Fruit fly (Drosophila melanogaster) whole organism, embryonic: ENCODE measurements around the gene CG13258.

Source experiments
- Adf1 ChIP-seq: fragments of 200-800 bp; sonication (Bioruptor generic); IDR thresholded peaks from 2 replicates; pipeline ENCODE4 v1.3.6; 2022; ENCODE audit warnings: missing biosample characterization, missing genetic modification characterization
- BEAF-32 ChIP-seq: fragments of 200-800 bp; sonication (Bioruptor generic); optimal IDR thresholded peaks from 3 replicates; lab custom pipeline; 2017; ENCODE audit warnings: missing biosample characterization, missing genetic modification characterization, mild to moderate bottlenecking, moderate library complexity, missing genetic modification reagents
- CG10565 ChIP-seq: fragments of 200-800 bp; sonication (Bioruptor generic); optimal IDR thresholded peaks from 3 replicates; lab custom pipeline; 2016; ENCODE audit warnings: missing biosample characterization, mild to moderate bottlenecking, missing genetic modification characterization
- CG11695 ChIP-seq: fragments of 200-800 bp; sonication (Bioruptor generic); IDR thresholded peaks from 3 replicates; pipeline ENCODE4 v1.3.6; 2022; ENCODE audit warnings: missing biosample characterization, missing genetic modification characterization
- CG11723 ChIP-seq: fragments of 200-800 bp; sonication (Bioruptor generic); optimal IDR thresholded peaks from 2 replicates; lab custom pipeline; 2017; ENCODE audit warnings: missing biosample characterization, mild to moderate bottlenecking, missing genetic modification characterization
- CG13287 ChIP-seq: fragments of 200-800 bp; sonication (Bioruptor generic); IDR thresholded peaks from 2 replicates; pipeline ENCODE4 v1.3.6; 2022; ENCODE audit warnings: missing biosample characterization, missing genetic modification characterization; ENCODE audit not compliant: partially characterized antibody
- CG14965 ChIP-seq: fragments of 200-800 bp; sonication (Bioruptor generic); optimal IDR thresholded peaks from 2 replicates; lab custom pipeline; 2016; ENCODE audit warnings: missing biosample characterization, missing genetic modification characterization, borderline replicate concordance
- CG16815 ChIP-seq: fragments of 200-800 bp; sonication (Bioruptor generic); optimal IDR thresholded peaks from 3 replicates; lab custom pipeline; 2017; ENCODE audit warnings: missing biosample characterization, mild to moderate bottlenecking, missing genetic modification characterization
- CG17361 ChIP-seq: fragments of 200-800 bp; sonication (Bioruptor generic); IDR thresholded peaks from 3 replicates; pipeline ENCODE4 v1.3.6; 2022; ENCODE audit warnings: missing biosample characterization, missing genetic modification characterization
- CG18011 ChIP-seq: fragments of 200-800 bp; sonication (Bioruptor generic); optimal IDR thresholded peaks from 2 replicates; lab custom pipeline; 2017; ENCODE audit warnings: missing biosample characterization, missing genetic modification characterization, mild to moderate bottlenecking, moderate library complexity, missing genotype
- CG18619 ChIP-seq: fragments of 200-800 bp; sonication (Bioruptor generic); optimal IDR thresholded peaks from 3 replicates; lab custom pipeline; 2017; ENCODE audit warnings: missing biosample characterization, mild to moderate bottlenecking, missing genetic modification characterization
- CG2889 ChIP-seq: fragments of 200-800 bp; sonication (Bioruptor generic); IDR thresholded peaks from 3 replicates; pipeline ENCODE4 v1.3.6; 2022; ENCODE audit warnings: missing biosample characterization, missing genetic modification characterization
- CG30020 ChIP-seq: fragments of 200-800 bp; optimal IDR thresholded peaks from 2 replicates; lab custom pipeline; 2019; ENCODE audit warnings: missing biosample characterization, mild to moderate bottlenecking, missing genetic modification characterization, moderate library complexity
- CG3065 ChIP-seq: fragments of 200-800 bp; sonication (Bioruptor generic); optimal IDR thresholded peaks from 2 replicates; lab custom pipeline; 2016; ENCODE audit warnings: missing biosample characterization, missing genetic modification characterization
- CG32532 ChIP-seq: fragments of 200-800 bp; sonication (Bioruptor generic); IDR thresholded peaks from 2 replicates; pipeline ENCODE4 v1.3.6; 2022; ENCODE audit warnings: missing biosample characterization, missing genetic modification characterization
- CG4707 ChIP-seq: fragments of 200-800 bp; sonication (Bioruptor generic); optimal IDR thresholded peaks from 2 replicates; lab custom pipeline; 2018; ENCODE audit warnings: missing biosample characterization, mild to moderate bottlenecking, missing genetic modification characterization, moderate library complexity
- CG4820 ChIP-seq: fragments of 200-800 bp; sonication (Bioruptor generic); optimal IDR thresholded peaks from 3 replicates; lab custom pipeline; 2016; ENCODE audit warnings: missing biosample characterization, missing genetic modification characterization
- CG7963 ChIP-seq: fragments of 200-800 bp; sonication (Bioruptor generic); IDR thresholded peaks from 3 replicates; pipeline ENCODE4 v1.3.6; 2022; ENCODE audit warnings: missing biosample characterization, missing genetic modification characterization; ENCODE audit not compliant: partially characterized antibody
- CG8290 ChIP-seq, 3 experiments: fragments of 200-800 bp; sonication (Bioruptor generic); optimal IDR thresholded peaks; 2 replicates each; lab custom pipeline; 2016 to 2019; ENCODE audit warnings: missing biosample characterization in 3 of 3, missing genetic modification characterization in 3 of 3, mild to moderate bottlenecking in 2 of 3, moderate library complexity in 1 of 3
- CG8388 ChIP-seq: fragments of 200-800 bp; sonication (Bioruptor generic); optimal IDR thresholded peaks from 2 replicates; lab custom pipeline; 2019; ENCODE audit warnings: missing biosample characterization, mild to moderate bottlenecking, missing genetic modification characterization, moderate library complexity
- CG9797 ChIP-seq: fragments of 200-800 bp; sonication (Bioruptor generic); optimal IDR thresholded peaks from 3 replicates; lab custom pipeline; 2018; ENCODE audit warnings: missing biosample characterization, mild to moderate bottlenecking, missing genetic modification characterization
- Dip3 ChIP-seq: fragments of 200-800 bp; sonication (Bioruptor generic); optimal IDR thresholded peaks from 3 replicates; lab custom pipeline; 2016; ENCODE audit warnings: missing biosample characterization, missing genetic modification characterization
- Doc3 ChIP-seq: fragments of 200-800 bp; sonication (Bioruptor generic); IDR thresholded peaks from 3 replicates; pipeline ENCODE4 v1.3.6; 2022; ENCODE audit warnings: missing biosample characterization, missing genetic modification characterization; ENCODE audit not compliant: partially characterized antibody
- Elba2 ChIP-seq: fragments of 200-800 bp; sonication (Bioruptor generic); optimal IDR thresholded peaks from 3 replicates; lab custom pipeline; 2016; ENCODE audit warnings: missing biosample characterization, missing genetic modification characterization
- HLHmδ ChIP-seq: fragments of 200-800 bp; sonication (Bioruptor generic); optimal IDR thresholded peaks from 2 replicates; lab custom pipeline; 2018; ENCODE audit warnings: missing biosample characterization, mild to moderate bottlenecking, missing genetic modification characterization, moderate library complexity
- Meics ChIP-seq: fragments of 200-800 bp; sonication (Bioruptor generic); optimal IDR thresholded peaks from 2 replicates; lab custom pipeline; 2017; ENCODE audit warnings: missing biosample characterization, mild to moderate bottlenecking, missing genetic modification characterization
- Neu2 ChIP-seq: fragments of 200-800 bp; sonication (Bioruptor generic); optimal IDR thresholded peaks from 3 replicates; lab custom pipeline; 2016; ENCODE audit warnings: missing biosample characterization, missing genetic modification characterization, borderline replicate concordance
- Poxn ChIP-seq: fragments of 200-800 bp; sonication (Bioruptor generic); IDR thresholded peaks from 2 replicates; pipeline ENCODE4 v1.3.6; 2022; ENCODE audit warnings: missing biosample characterization, missing genetic modification characterization
- Scr ChIP-seq: fragments of 200-800 bp; sonication (Bioruptor generic); IDR thresholded peaks from 2 replicates; pipeline ENCODE4 v1.3.6; 2022; ENCODE audit warnings: missing biosample characterization, missing genetic modification characterization; ENCODE audit not compliant: partially characterized antibody
- Spps ChIP-seq: fragments of 200-800 bp; sonication (Bioruptor generic); optimal IDR thresholded peaks from 2 replicates; lab custom pipeline; 2018; ENCODE audit warnings: missing biosample characterization, mild to moderate bottlenecking, missing genetic modification characterization
- Xbp1 ChIP-seq: fragments of 200-800 bp; sonication (Bioruptor generic); optimal IDR thresholded peaks from 3 replicates; lab custom pipeline; 2016; ENCODE audit warnings: missing biosample characterization, mild to moderate bottlenecking, missing genetic modification characterization
- amos ChIP-seq: fragments of 200-800 bp; sonication (Bioruptor generic); IDR thresholded peaks from 2 replicates; pipeline ENCODE4 v1.3.6; 2022; ENCODE audit warnings: missing biosample characterization, missing genetic modification characterization; ENCODE audit not compliant: partially characterized antibody
- ap ChIP-seq: fragments of 200-800 bp; sonication (Bioruptor generic); IDR thresholded peaks from 2 replicates; pipeline ENCODE4 v1.3.6; 2022; ENCODE audit warnings: missing biosample characterization, missing genetic modification characterization
- ems ChIP-seq: fragments of 200-800 bp; sonication (Bioruptor generic); optimal IDR thresholded peaks from 3 replicates; lab custom pipeline; 2016; ENCODE audit warnings: missing biosample characterization, missing genetic modification characterization
- esg ChIP-seq: fragments of 200-800 bp; sonication (Bioruptor generic); conservative IDR thresholded peaks from 2 replicates; pipeline ENCODE4 v1.3.6; 2022; ENCODE audit warnings: missing biosample characterization, missing genetic modification characterization
- hbn ChIP-seq: fragments of 200-800 bp; sonication (Bioruptor generic); IDR thresholded peaks from 2 replicates; pipeline ENCODE4 v1.3.6; 2022; ENCODE audit warnings: missing biosample characterization, missing genetic modification characterization; ENCODE audit not compliant: partially characterized antibody
- hth ChIP-seq: fragments of >200 bp; optimal IDR thresholded peaks from 2 replicates; lab custom pipeline; 2017; ENCODE audit warnings: inconsistent platforms
- nau ChIP-seq: fragments of 200-800 bp; sonication (Bioruptor generic); optimal IDR thresholded peaks from 3 replicates; lab custom pipeline; 2017; ENCODE audit warnings: missing biosample characterization, mild to moderate bottlenecking, missing genetic modification characterization, missing genetic modification reagents
- otp ChIP-seq: fragments of 200-800 bp; sonication (Bioruptor generic); IDR thresholded peaks from 3 replicates; pipeline ENCODE4, ENCODE4 v1.3.6; 2022; ENCODE audit warnings: missing biosample characterization, missing genetic modification characterization
- pnt ChIP-seq: fragments of 200-800 bp; sonication (Bioruptor generic); optimal IDR thresholded peaks from 3 replicates; lab custom pipeline; 2016; ENCODE audit warnings: missing biosample characterization, missing genetic modification characterization
- pzg ChIP-seq: fragments of 200-800 bp; sonication (Bioruptor generic); optimal IDR thresholded peaks from 3 replicates; lab custom pipeline; 2018; ENCODE audit warnings: missing biosample characterization, mild to moderate bottlenecking, missing genetic modification characterization, moderate library complexity
- sc ChIP-seq, 3 experiments: fragments of >200 bp in 2 of 3; fragments of 200-800 bp in 1 of 3; sonication (Bioruptor generic) in 1 of 3; optimal IDR thresholded peaks; 2 replicates in 2 of 3; 3 replicates in 1 of 3; lab custom pipeline; 2017; ENCODE audit warnings: mild to moderate bottlenecking in 1 of 3, missing biosample characterization in 1 of 3, missing genetic modification characterization in 1 of 3, missing genetic modification reagents in 1 of 3
- ttk ChIP-seq: fragments of 200-800 bp; sonication (Bioruptor generic); IDR thresholded peaks from 2 replicates; pipeline ENCODE4 v2.1.2; 2022; ENCODE audit warnings: missing biosample characterization, missing genetic modification characterization
- unpg ChIP-seq: fragments of 200-800 bp; sonication (Bioruptor generic); optimal IDR thresholded peaks from 3 replicates; lab custom pipeline; 2018; ENCODE audit warnings: missing biosample characterization, mild to moderate bottlenecking, missing genetic modification characterization, moderate library complexity
- vnd ChIP-seq: fragments of 200-800 bp; sonication (Bioruptor generic); IDR thresholded peaks from 3 replicates; pipeline ENCODE4 v1.3.6; 2022; ENCODE audit warnings: missing biosample characterization, missing genetic modification characterization; ENCODE audit not compliant: partially characterized antibody
- wor ChIP-seq: fragments of 200-800 bp; sonication (Bioruptor generic); IDR thresholded peaks from 2 replicates; pipeline ENCODE4 v1.3.6; 2022; ENCODE audit warnings: missing biosample characterization, missing genetic modification characterization
- zfh1 ChIP-seq: fragments of 200-800 bp; sonication (Bioruptor generic); IDR thresholded peaks from 3 replicates; pipeline ENCODE4 v1.3.6; 2022; ENCODE audit warnings: missing biosample characterization, missing genetic modification characterization

CG13258 gene

DNA sequence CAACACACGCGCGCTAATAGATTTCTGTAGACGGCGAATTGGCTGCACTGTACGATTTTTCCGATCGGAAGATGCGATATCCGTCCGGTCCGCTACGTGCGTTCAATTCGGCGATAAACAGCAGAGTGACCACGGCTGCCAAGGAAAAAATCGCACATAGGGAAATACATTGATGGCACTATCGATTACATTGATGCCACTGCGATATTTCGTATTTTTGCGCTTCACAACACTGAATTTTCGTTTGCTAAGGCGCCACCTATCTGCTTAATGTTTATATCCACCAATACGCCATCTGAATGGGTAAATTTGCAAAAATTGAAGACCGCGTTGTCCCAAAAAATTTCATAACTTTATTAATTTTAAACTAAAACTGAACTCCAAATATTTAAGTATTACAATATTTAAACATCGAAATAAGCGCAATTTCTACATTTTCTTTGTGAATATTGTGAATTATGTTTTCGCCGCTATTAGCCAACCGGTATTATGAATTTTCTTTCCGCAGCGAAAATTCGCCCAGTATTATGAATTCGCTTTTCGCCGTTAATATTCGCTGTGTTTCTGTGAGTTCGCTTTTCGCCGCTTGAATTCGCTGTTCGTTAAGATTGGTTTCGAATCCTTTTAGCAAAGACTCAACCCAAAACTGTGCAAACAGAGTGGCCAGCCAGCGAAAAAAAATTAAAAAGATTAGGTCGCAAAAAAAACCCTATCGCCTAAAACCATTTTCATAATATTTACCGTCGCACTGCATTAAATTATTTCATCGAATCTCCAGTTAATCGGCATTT is 5.0 kb downstream of the CG13258 start, which contains the start of the genes crp and pkaap (continued):
- peak; percentile 23 for TF ChIP-seq CG10565 (GFP tag; lab: Kevin White, UChicago)
- no peak for TF ChIP-seq hbn (GFP tag; lab: Robert Waterston, UW)
- TF ChIP-seq ems = peak; percentile 68
- no peak for TF ChIP-seq otp (GFP tag; lab: Robert Waterston, UW)
- TF ChIP-seq Adf1 (GFP tag; lab: Robert Waterston, UW) = no peak
- TF ChIP-seq CG14965 (GFP tag; lab: Kevin White, UChicago) = peak; percentile 22
- TF ChIP-seq CG11723 (GFP tag; lab: Kevin White, UChicago) = peak; percentile 23
- no peak for TF ChIP-seq CG30020 (tag; lab: Kevin White, UChicago)
- TF ChIP-seq Meics = peak; percentile 67
- TF ChIP-seq HLHmδ (GFP tag; lab: Kevin White, UChicago) = peak; percentile 94
- peak; percentile 74 for TF ChIP-seq unpg (GFP tag; lab: Kevin White, UChicago)
- TF ChIP-seq CG4820 (GFP tag; lab: Kevin White, UChicago) = peak; percentile 76
- peak; percentile 12 for TF ChIP-seq Spps
- TF ChIP-seq CG7963 (GFP tag; lab: Robert Waterston, UW) = no peak
- TF ChIP-seq CG17361 = no peak
- TF ChIP-seq ttk (GFP tag; lab: Robert Waterston, UW) = no peak
- peak; percentile 52 for TF ChIP-seq CG18619 (GFP tag; lab: Kevin White, UChicago)
- TF ChIP-seq wor (GFP tag; lab: Robert Waterston, UW) = no peak
- peak; percentile 72 for TF ChIP-seq CG3065
- peak; percentile 54 for TF ChIP-seq CG8388 (GFP tag; lab: Kevin White, UChicago)
- peak; percentile 23 for TF ChIP-seq CG4707
- TF ChIP-seq amos = no peak
- peak; percentile 77 for TF ChIP-seq Dip3 (GFP tag; lab: Kevin White, UChicago)
- TF ChIP-seq BEAF-32 (GFP tag; lab: Kevin White, UChicago) = peak; percentile 97
- TF ChIP-seq CG32532 = no peak
- no peak for TF ChIP-seq sc (optimal IDR thresholded peaks at IDR 0.05; lab: Kevin White, UChicago)
- TF ChIP-seq sc (GFP tag; optimal IDR thresholded peaks at IDR 0.05; lab: Kevin White, UChicago) = peak; percentile 45
- TF ChIP-seq Scr (GFP tag; lab: Robert Waterston, UW) = no peak
- no peak for TF ChIP-seq ap
- no peak for TF ChIP-seq Doc3 (GFP tag; lab: Robert Waterston, UW)
- TF ChIP-seq CG9797 (GFP tag; lab: Kevin White, UChicago) = peak; percentile 85
- peak; percentile 52 for TF ChIP-seq CG16815 (GFP tag; lab: Kevin White, UChicago)
- peak; percentile 88 for TF ChIP-seq CG8290 (GFP tag; optimal IDR thresholded peaks at IDR 0.05; lab: Kevin White, UChicago)
- TF ChIP-seq CG8290 (tag; optimal IDR thresholded peaks at IDR 0.05; lab: Kevin White, UChicago) = peak; percentile 38 to 96
- peak; percentile 97 for TF ChIP-seq pzg (GFP tag; lab: Kevin White, UChicago)
- peak; percentile 15 for TF ChIP-seq Neu2 (GFP tag; lab: Kevin White, UChicago)
- TF ChIP-seq CG13287 (GFP tag; lab: Robert Waterston, UW) = no peak
- TF ChIP-seq CG11695 (GFP tag; lab: Robert Waterston, UW) = no peak
- TF ChIP-seq Xbp1 (GFP tag; lab: Kevin White, UChicago) = peak; percentile 87
- no peak for TF ChIP-seq vnd
- no peak for TF ChIP-seq nau
- no peak for TF ChIP-seq zfh1 (GFP tag; lab: Robert Waterston, UW)
- TF ChIP-seq Elba2 (GFP tag; lab: Kevin White, UChicago) = peak; percentile 45
- no peak for TF ChIP-seq esg (GFP tag; lab: Robert Waterston, UW)
- TF ChIP-seq CG18011 (GFP tag; lab: Kevin White, UChicago) = peak; percentile 46
- peak; percentile 88 for TF ChIP-seq pnt (GFP tag; lab: Kevin White, UChicago)
- TF ChIP-seq hth (lab: Kevin White, UChicago) = no peak
- no peak for TF ChIP-seq CG2889 (GFP tag; lab: Robert Waterston, UW)
- no peak for TF ChIP-seq Poxn
